Fruit fly (Drosophila melanogaster): Measurements from ENCODE around the gene cas.

cas gene

dm6 chr3R:5672658-5673217, 43.9 kb downstream of the cas start (continued):
- TF ChIP-seq CG8359 (GFP tag; optimal IDR thresholded peaks at IDR 0.05; ENCODE audit: borderline replicate concordance): peak; percentile 72
- TF ChIP-seq gem (tag; optimal IDR thresholded peaks at IDR 0.05): peak; percentile 73
- peak; percentile 79 for TF ChIP-seq CG7556 (GFP tag; optimal IDR thresholded peaks at IDR 0.05)
- 0 out of 2 replicates have a peak, but pooled peaks have one; percentile 14 for TF ChIP-seq Ptx1 (GFP tag; IDR thresholded peaks at IDR 0.05)
- peak; percentile 78 for TF ChIP-seq Max (GFP tag; optimal IDR thresholded peaks at IDR 0.05)
- peak; percentile 59 for TF ChIP-seq CG8089 (GFP tag; optimal IDR thresholded peaks at IDR 0.05)
- peak; percentile 38 for TF ChIP-seq CG12391 (tag; optimal IDR thresholded peaks at IDR 0.05)
- TF ChIP-seq Fer2 (tag; optimal IDR thresholded peaks at IDR 0.05): peak; percentile 56
- TF ChIP-seq tx (GFP tag; optimal IDR thresholded peaks at IDR 0.05): no peak
- TF ChIP-seq CG10654 (GFP tag; optimal IDR thresholded peaks at IDR 0.05): peak; percentile 41
- TF ChIP-seq jumu (GFP tag; optimal IDR thresholded peaks at IDR 0.05): no peak
- TF ChIP-seq Hmr (GFP tag; optimal IDR thresholded peaks at IDR 0.05): peak; percentile 86
- no peak for TF ChIP-seq sc (optimal IDR thresholded peaks at IDR 0.05)
- TF ChIP-seq sc (GFP tag; optimal IDR thresholded peaks at IDR 0.05): peak; percentile 77
- TF ChIP-seq da (GFP tag; optimal IDR thresholded peaks at IDR 0.05): no peak
- peak; percentile 78 for TF ChIP-seq Lhr (GFP tag; optimal IDR thresholded peaks at IDR 0.05)
- peak; percentile 47 for TF ChIP-seq CTCF (GFP tag; optimal IDR thresholded peaks at IDR 0.05)
- TF ChIP-seq GATAe (GFP tag; conservative IDR thresholded peaks at IDR 0.05): no peak
- TF ChIP-seq Chrac-16 (GFP tag; optimal IDR thresholded peaks at IDR 0.05): no peak
- peak; percentile 41 for TF ChIP-seq Antp (GFP tag; optimal IDR thresholded peaks at IDR 0.05)
- no peak for TF ChIP-seq Mrtf (GFP tag; IDR thresholded peaks at IDR 0.05)
- TF ChIP-seq gsb (GFP tag; IDR thresholded peaks at IDR 0.05): peak; percentile 31; the same call in 1 of the 2 replicates
- no peak for TF ChIP-seq Oaz (GFP tag; IDR thresholded peaks at IDR 0.05)
- TF ChIP-seq CG2120 (GFP tag; optimal IDR thresholded peaks at IDR 0.05): peak; percentile 54
- TF ChIP-seq CG3838 (GFP tag; optimal IDR thresholded peaks at IDR 0.05): peak; percentile 27
- TF ChIP-seq CG43689 (GFP tag; IDR thresholded peaks at IDR 0.05): no peak
- TF ChIP-seq Ets65A (GFP tag): peak; percentile 79
- peak; percentile 56 for TF ChIP-seq ems (GFP tag; optimal IDR thresholded peaks at IDR 0.05)
- TF ChIP-seq hkb (optimal IDR thresholded peaks at IDR 0.05): no peak
- peak; percentile 78 for TF ChIP-seq hkb (GFP tag; IDR thresholded peaks at IDR 0.05)
- peak; percentile 72; the same call in 1 of the 2 replicates for TF ChIP-seq vvl (GFP tag; IDR thresholded peaks at IDR 0.05)
- TF ChIP-seq CG11504 (tag; optimal IDR thresholded peaks at IDR 0.05): no peak
- TF ChIP-seq Doc3 (GFP tag; IDR thresholded peaks at IDR 0.05; ENCODE audit: partially characterized antibody): no peak
- TF ChIP-seq BtbVII (GFP tag; optimal IDR thresholded peaks at IDR 0.05): peak; percentile 92
- TF ChIP-seq CG4360 (GFP tag; IDR thresholded peaks at IDR 0.05): peak; percentile 90
- no peak for TF ChIP-seq sim (GFP tag; IDR thresholded peaks at IDR 0.05)
- peak; percentile 69 for TF ChIP-seq CG18476 (GFP tag; optimal IDR thresholded peaks at IDR 0.05)
- no peak for TF ChIP-seq tgo (GFP tag; IDR thresholded peaks at IDR 0.05)
- peak; percentile 99 for TF ChIP-seq p53 (GFP tag; optimal IDR thresholded peaks at IDR 0.05)
- TF ChIP-seq dan (GFP tag; IDR thresholded peaks at IDR 0.05): no peak
- peak; percentile 11 for TF ChIP-seq Hr3 (GFP tag; optimal IDR thresholded peaks at IDR 0.05)
- no peak for TF ChIP-seq CG3726 (GFP tag; IDR thresholded peaks at IDR 0.05)
- TF ChIP-seq ham (GFP tag; IDR thresholded peaks at IDR 0.05): no peak
- TF ChIP-seq CoRest (tag; optimal IDR thresholded peaks at IDR 0.05): peak; percentile 61
- TF ChIP-seq repo (GFP tag; optimal IDR thresholded peaks at IDR 0.05): peak; percentile 78
- TF ChIP-seq disco-r (GFP tag; optimal IDR thresholded peaks at IDR 0.05): peak; percentile 25
- no peak for TF ChIP-seq CG8765 (GFP tag; IDR thresholded peaks at IDR 0.05)
- peak; percentile 25 for TF ChIP-seq TFAM (GFP tag; optimal IDR thresholded peaks at IDR 0.05)
- peak; percentile 31 for TF ChIP-seq corto (GFP tag; optimal IDR thresholded peaks at IDR 0.05)
- TF ChIP-seq HHEX (GFP tag; optimal IDR thresholded peaks at IDR 0.05): peak; percentile 89
- no peak for TF ChIP-seq CG17612 (GFP tag; IDR thresholded peaks at IDR 0.05)
- peak; percentile 88 for TF ChIP-seq Side (GFP tag; optimal IDR thresholded peaks at IDR 0.05)
- peak; percentile 44 for TF ChIP-seq CG4854 (GFP tag; optimal IDR thresholded peaks at IDR 0.05)

Data from whole organism, embryonic.